Worm (Caenorhabditis elegans) whole organism, L3 larva: ENCODE results near the gene str-57.

Source experiments
- aly-2 ChIP-seq: fragments of 150-350 bp; optimal IDR thresholded peaks from 2 replicates; lab custom pipeline; 2014; ENCODE audit warnings: missing biosample characterization, missing genetic modification characterization
- ceh-16 ChIP-seq: sonication (generic microtip); optimal IDR thresholded peaks from 2 replicates; lab custom pipeline; 2017; ENCODE audit warnings: missing biosample characterization, missing genetic modification characterization
- ceh-28 ChIP-seq: fragments of 150-350 bp; optimal IDR thresholded peaks from 2 replicates; lab custom pipeline; 2014; ENCODE audit warnings: missing biosample characterization, missing genetic modification reagents, missing genetic modification characterization
- ceh-82 ChIP-seq: fragments of 150-350 bp; optimal IDR thresholded peaks from 2 replicates; lab custom pipeline; 2014; ENCODE audit warnings: missing biosample characterization, missing genetic modification characterization
- ceh-9 ChIP-seq: sonication (generic microtip); optimal IDR thresholded peaks from 2 replicates; lab custom pipeline; 2018; ENCODE audit warnings: missing biosample characterization, missing genetic modification characterization
- egl-5 ChIP-seq: fragments of 150-350 bp; optimal IDR thresholded peaks from 2 replicates; lab custom pipeline; 2017; ENCODE audit warnings: missing biosample characterization, missing genetic modification reagents, missing genetic modification characterization, inconsistent platforms
- elt-2 ChIP-seq: sonication (generic microtip); optimal IDR thresholded peaks from 2 replicates; lab custom pipeline; 2016; ENCODE audit warnings: missing genetic modification reagents, mild to moderate bottlenecking, missing genetic modification characterization, missing compliant biosample characterization
- elt-3 ChIP-seq, 3 experiments: fragments of 150-350 bp in 1 of 3; sonication (generic microtip) in 2 of 3; optimal IDR thresholded peaks; 2 replicates in 2 of 3; 4 replicates in 1 of 3; lab custom pipeline; 2014 to 2017; ENCODE audit warnings: missing biosample characterization in 3 of 3, missing genetic modification characterization in 3 of 3
- eor-1 ChIP-seq, 2 experiments: fragments of 150-350 bp; optimal IDR thresholded peaks; 2 replicates each; lab custom pipeline; 2014 to 2018; ENCODE audit warnings: missing biosample characterization in 2 of 2, missing genetic modification characterization in 2 of 2
- fkh-2 ChIP-seq: fragments of 150-350 bp; optimal IDR thresholded peaks from 2 replicates; lab custom pipeline; 2014; ENCODE audit warnings: missing biosample characterization, missing genetic modification reagents, missing genetic modification characterization
- hmg-11 ChIP-seq: sonication (generic microtip); optimal IDR thresholded peaks from 2 replicates; lab custom pipeline; 2016; ENCODE audit warnings: missing genetic modification characterization, missing compliant biosample characterization
- jun-1 ChIP-seq: fragments of 150-350 bp; optimal IDR thresholded peaks from 2 replicates; lab custom pipeline; 2014; ENCODE audit warnings: missing biosample characterization, missing genetic modification reagents, missing genetic modification characterization
- lin-39 ChIP-seq: fragments of 150-350 bp; optimal IDR thresholded peaks from 2 replicates; lab custom pipeline; 2018; ENCODE audit warnings: missing biosample characterization, missing genetic modification reagents, missing genetic modification characterization
- mdl-1 ChIP-seq: fragments of 150-350 bp; optimal IDR thresholded peaks from 2 replicates; lab custom pipeline; 2014; ENCODE audit warnings: missing biosample characterization, missing genetic modification characterization
- mml-1 ChIP-seq: fragments of 150-350 bp; sonication (generic microtip); optimal IDR thresholded peaks from 3 replicates; lab custom pipeline; 2014; ENCODE audit warnings: missing biosample characterization, missing genetic modification characterization
- nfya-1 ChIP-seq: sonication (generic microtip); optimal IDR thresholded peaks from 2 replicates; lab custom pipeline; 2017; ENCODE audit warnings: missing genetic modification characterization, mild to moderate bottlenecking, missing compliant biosample characterization, antibody characterized with exemption, moderate library complexity; ENCODE audit not compliant: insufficient read depth
- nhr-11 ChIP-seq: fragments of 150-350 bp; optimal IDR thresholded peaks from 2 replicates; lab custom pipeline; 2014; ENCODE audit warnings: missing biosample characterization, missing genetic modification characterization
- nhr-23 ChIP-seq: fragments of 150-350 bp; optimal IDR thresholded peaks from 2 replicates; lab custom pipeline; 2014; ENCODE audit warnings: missing biosample characterization, missing genetic modification reagents, missing genetic modification characterization
- nhr-25 ChIP-seq: sonication (generic microtip); optimal IDR thresholded peaks from 2 replicates; lab custom pipeline; 2017; ENCODE audit warnings: missing biosample characterization, missing genetic modification characterization
- nhr-28 ChIP-seq: fragments of 150-350 bp; optimal IDR thresholded peaks from 2 replicates; lab custom pipeline; 2014; ENCODE audit warnings: missing biosample characterization, missing genetic modification characterization
- nhr-76 ChIP-seq: fragments of 150-350 bp; sonication (generic microtip); optimal IDR thresholded peaks from 5 replicates; lab custom pipeline; 2014; ENCODE audit warnings: missing biosample characterization, missing genetic modification characterization
- nhr-77 ChIP-seq: fragments of 150-350 bp; optimal IDR thresholded peaks from 2 replicates; lab custom pipeline; 2014; ENCODE audit warnings: missing biosample characterization, missing genetic modification characterization
- pha-4 ChIP-seq: fragments of 150-350 bp; optimal IDR thresholded peaks from 2 replicates; lab custom pipeline; 2014; ENCODE audit warnings: missing biosample characterization, missing genetic modification reagents, missing genetic modification characterization
- pqm-1 ChIP-seq: fragments of 150-350 bp; optimal IDR thresholded peaks from 2 replicates; lab custom pipeline; 2017; ENCODE audit warnings: missing biosample characterization, missing genetic modification characterization, inconsistent platforms
- sea-2 ChIP-seq: fragments of 150-350 bp; sonication (generic microtip); optimal IDR thresholded peaks from 4 replicates; lab custom pipeline; 2014; ENCODE audit warnings: missing biosample characterization, missing genetic modification reagents, missing genetic modification characterization
- skn-1 ChIP-seq: fragments of 150-350 bp; optimal IDR thresholded peaks from 2 replicates; lab custom pipeline; 2014; ENCODE audit warnings: missing biosample characterization, missing genetic modification characterization
- snpc-4 ChIP-seq: fragments of 150-350 bp; optimal IDR thresholded peaks from 2 replicates; lab custom pipeline; 2014; ENCODE audit warnings: missing biosample characterization, missing genetic modification characterization
- tbx-2 ChIP-seq: sonication (generic microtip); optimal IDR thresholded peaks from 2 replicates; lab custom pipeline; 2016; ENCODE audit warnings: mild to moderate bottlenecking, missing genetic modification characterization, missing compliant biosample characterization
- ztf-4 ChIP-seq: fragments of 150-350 bp; optimal IDR thresholded peaks from 2 replicates; lab custom pipeline; 2014; ENCODE audit warnings: missing biosample characterization, missing genetic modification characterization

Gene str-57

ce11 chrV:15915307-15915706 lies 44.9 kb downstream of the str-57 start:
- no peak for TF ChIP-seq egl-5 (tag; lab: Kevin White, UChicago)
- no peak for TF ChIP-seq nfya-1
- TF ChIP-seq mml-1 (tag; lab: Kevin White, UChicago): no peak
- TF ChIP-seq jun-1 (tag; lab: Kevin White, UChicago): no peak
- TF ChIP-seq aly-2 (tag; lab: Kevin White, UChicago): no peak
- no peak for TF ChIP-seq tbx-2 (tag; lab: Kevin White, UChicago)
- TF ChIP-seq nhr-23 (tag; lab: Kevin White, UChicago): no peak
- no peak for TF ChIP-seq ceh-82
- TF ChIP-seq ceh-9: no peak
- TF ChIP-seq sea-2 (GFP tag; lab: Kevin White, UChicago): no peak
- no peak for TF ChIP-seq hmg-11
- no peak for TF ChIP-seq lin-39
- no peak for TF ChIP-seq elt-2 (tag; lab: Kevin White, UChicago)
- no peak for TF ChIP-seq ceh-28
- TF ChIP-seq elt-3 (tag; optimal IDR thresholded peaks at IDR 0.05; lab: Kevin White, UChicago): no peak
- no peak for TF ChIP-seq nhr-11 (tag; lab: Kevin White, UChicago)
- TF ChIP-seq fkh-2: no peak
- no peak for TF ChIP-seq nhr-77 (tag; lab: Kevin White, UChicago)
- TF ChIP-seq mdl-1 (tag; lab: Kevin White, UChicago): no peak
- no peak for TF ChIP-seq nhr-25 (tag; lab: Kevin White, UChicago)

DNA sequence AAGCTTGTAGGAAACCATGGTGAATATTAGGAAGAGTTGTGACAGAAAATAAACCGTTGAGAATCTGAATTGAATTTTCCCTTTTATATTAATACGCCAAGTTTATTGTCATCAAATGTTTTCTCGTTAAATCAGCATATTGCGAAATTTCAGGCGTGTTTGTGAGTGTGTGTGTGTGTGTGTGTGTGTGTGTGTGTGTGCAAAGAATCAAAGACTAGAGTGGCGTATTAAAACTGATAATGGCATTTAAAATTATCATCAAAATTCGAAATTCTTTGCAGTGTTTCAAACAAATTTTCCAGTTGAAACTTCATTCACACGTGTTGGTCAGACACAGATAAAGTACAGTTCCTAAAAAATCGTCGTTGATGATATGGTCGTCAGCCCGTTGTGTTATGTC lies 45.5 kb downstream of the str-57 start, which contains the start of gene gst-38:
gst-38 (minus strand) TSS at position 152 of the 400 bp plus-strand sequence.
- TF ChIP-seq pqm-1 (peak; percentile 41), skn-1 (peak; percentile 14), ceh-82 (no peak), elt-2 (tag; lab: Kevin White, UChicago) (peak; percentile 88)

DNA sequence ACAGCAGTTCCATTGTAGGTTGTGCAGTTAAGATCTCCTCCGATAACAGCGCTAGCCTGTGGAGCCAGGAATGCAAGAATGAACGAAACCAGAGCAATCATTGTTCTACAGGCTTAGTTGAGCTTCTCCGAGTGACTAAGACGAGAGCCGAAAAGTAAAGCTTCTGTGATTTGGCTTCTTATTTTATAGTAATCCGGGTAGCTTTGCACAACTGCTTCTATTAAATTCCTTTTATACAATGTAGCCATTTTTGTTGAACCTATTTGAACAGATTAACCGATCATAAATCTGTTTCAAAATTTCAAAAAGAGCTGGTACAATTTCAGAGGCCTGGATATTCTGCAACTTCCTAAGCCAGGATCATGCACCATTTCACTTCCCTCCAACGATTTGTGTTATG lies 47.0 kb downstream of the str-57 start, which contains the start of gene F35E8.9:
F35E8.9 (minus strand) TSS at position 101 of the 400 bp plus-strand sequence.
- TF ChIP-seq pha-4 (tag; lab: Kevin White, UChicago) (no peak), ceh-9 (no peak), eor-1 (tag; optimal IDR thresholded peaks at IDR 0.05; lab: Kevin White, UChicago) (no peak), snpc-4 (tag; lab: Kevin White, UChicago) (no peak), nhr-28 (tag; lab: Kevin White, UChicago) (no peak), jun-1 (tag; lab: Kevin White, UChicago) (no peak), ceh-16 (no peak), tbx-2 (tag; lab: Kevin White, UChicago) (no peak), elt-2 (tag; lab: Kevin White, UChicago) (no peak), egl-5 (tag; lab: Kevin White, UChicago) (no peak), nhr-76 (tag; lab: Kevin White, UChicago) (no peak), ceh-82 (no peak), pqm-1 (no peak)

DNA sequence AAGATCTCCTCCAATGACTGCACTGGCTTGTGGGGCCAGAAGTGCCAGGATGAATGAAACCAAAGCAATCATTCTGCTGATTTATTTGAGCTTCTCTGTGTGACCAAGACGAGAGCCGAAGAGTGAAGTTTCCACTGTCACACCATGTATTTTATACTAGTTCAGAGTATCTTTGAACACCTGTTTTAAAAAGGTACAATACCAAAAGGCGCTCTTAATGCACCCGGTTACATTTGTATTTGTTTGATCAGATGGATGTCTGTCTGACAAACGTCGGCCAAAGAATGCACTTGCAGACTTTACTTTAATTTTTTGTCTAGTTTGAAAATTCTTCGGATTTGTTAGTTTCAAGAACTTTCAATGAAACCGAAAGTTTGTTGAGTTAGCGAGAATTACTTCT lies 49.8 kb downstream of the str-57 start, which contains the start of gene F35E8.10:
F35E8.10 (minus strand) TSS at position 101 of the 400 bp plus-strand sequence.
- no peak for TF ChIP-seq mdl-1 (tag; lab: Kevin White, UChicago)
- no peak for TF ChIP-seq nhr-25 (tag; lab: Kevin White, UChicago)
- no peak for TF ChIP-seq lin-39
- TF ChIP-seq skn-1: no peak
- no peak for TF ChIP-seq snpc-4 (tag; lab: Kevin White, UChicago)
- TF ChIP-seq ztf-4 (tag; lab: Kevin White, UChicago): no peak
- no peak for TF ChIP-seq nhr-23 (tag; lab: Kevin White, UChicago)

DNA sequence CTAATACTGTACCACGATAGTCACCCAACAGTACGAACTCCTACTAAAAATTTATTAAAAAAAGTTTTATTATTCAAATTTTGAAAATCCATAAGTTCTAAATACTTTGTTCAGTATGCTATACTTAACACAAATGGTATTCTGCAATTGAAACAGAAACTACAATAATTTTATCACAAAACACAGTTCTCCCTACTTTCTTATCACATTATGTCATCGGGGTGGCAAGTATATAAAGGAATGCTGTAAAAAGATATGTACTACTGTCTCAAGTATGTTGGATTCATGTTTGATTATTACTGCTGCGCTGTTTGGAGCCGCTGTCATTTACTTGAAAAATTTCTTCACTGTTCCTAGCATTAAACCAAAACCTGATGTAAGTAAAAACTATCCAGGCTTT lies 50.6 kb downstream of the str-57 start, which contains the start of gene cdr-1:
cdr-1 (plus strand) TSS at position 208 of the 400 bp plus-strand sequence.
- TF ChIP-seq elt-2 (tag; lab: Kevin White, UChicago): peak; percentile 46
- TF ChIP-seq pqm-1: peak; percentile 38
- TF ChIP-seq egl-5 (tag; lab: Kevin White, UChicago): no peak
